Worm (Caenorhabditis elegans): ENCODE data around the gene swd-2.2.

Gene swd-2.2

DNA sequence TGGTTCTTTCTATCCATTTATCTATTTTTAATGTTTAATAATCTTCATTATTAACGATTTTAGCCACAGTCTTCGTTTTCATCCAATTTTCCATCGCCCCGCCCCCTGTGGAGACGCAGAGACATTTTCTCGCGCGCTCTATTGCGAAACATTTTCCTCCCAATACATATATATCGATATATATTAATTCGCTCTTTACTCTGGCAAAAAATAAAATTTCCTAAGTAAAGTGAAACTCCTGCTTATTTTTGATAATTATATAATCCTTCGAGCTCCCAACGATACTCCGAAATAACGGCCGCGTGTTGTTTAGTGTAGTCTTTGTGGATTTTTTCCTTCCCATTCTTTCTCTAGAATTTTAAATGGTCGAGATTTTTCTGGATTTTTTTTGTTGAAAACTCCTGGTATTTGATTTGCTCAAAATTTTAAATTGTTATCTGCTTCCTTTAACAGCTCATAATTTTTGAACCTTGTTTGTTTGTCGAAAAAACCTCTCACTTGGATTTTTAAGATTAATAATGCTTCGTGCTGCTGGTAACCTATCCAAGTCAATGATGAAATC is 45.7 kb upstream of the swd-2.2 start, which contains the start of gene sucg-1:
TSS of gene sucg-1 (plus strand) at position 512 of the 562 bp plus-strand sequence.
- TF ChIP-seq T20F7.1 (GFP tag; optimal IDR thresholded peaks at IDR 0.05), result peak; percentile 82
- no peak for TF ChIP-seq tag-97 (GFP tag; IDR thresholded peaks at IDR 0.05)

DNA sequence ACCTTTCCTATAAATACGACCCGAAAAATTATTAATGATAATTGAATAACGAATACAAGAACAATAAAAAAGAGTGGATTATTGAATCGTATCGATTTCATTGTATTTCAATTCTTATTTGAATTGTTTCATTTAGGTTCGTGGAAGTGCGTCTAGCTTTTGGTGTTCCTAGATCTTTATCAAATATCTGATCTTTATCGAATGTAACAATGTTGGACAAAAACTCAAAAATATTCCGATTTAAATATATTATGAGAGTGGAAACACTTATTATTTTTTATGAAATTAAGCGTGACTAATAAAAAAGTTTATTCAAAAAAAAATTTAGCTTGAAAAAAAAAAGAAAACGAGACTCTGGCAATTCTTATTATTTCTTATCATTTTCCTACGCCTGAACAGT is 42.3 kb upstream of the swd-2.2 start, which contains the start of the genes C50F7.9 and C50F7.3:
TSS of gene C50F7.9 (minus strand) at position 101 of the 400 bp plus-strand sequence.
TSS of gene C50F7.3 (plus strand) at position 370 of the 400 bp plus-strand sequence.
- TF ChIP-seq T26A8.4 (GFP tag; IDR thresholded peaks at IDR 0.05) (no peak), D1046.2 (GFP tag; IDR thresholded peaks at IDR 0.05) (no peak), hif-1 (tag; optimal IDR thresholded peaks at IDR 0.05) (no peak), dmd-6 (GFP tag; IDR thresholded peaks at IDR 0.05) (no peak), mep-1 (tag; optimal IDR thresholded peaks at IDR 0.05) (no peak), ZK337.2 (GFP tag; IDR thresholded peaks at IDR 0.05) (no peak), hmg-1.1 (GFP tag; IDR thresholded peaks at IDR 0.05) (no peak)

DNA sequence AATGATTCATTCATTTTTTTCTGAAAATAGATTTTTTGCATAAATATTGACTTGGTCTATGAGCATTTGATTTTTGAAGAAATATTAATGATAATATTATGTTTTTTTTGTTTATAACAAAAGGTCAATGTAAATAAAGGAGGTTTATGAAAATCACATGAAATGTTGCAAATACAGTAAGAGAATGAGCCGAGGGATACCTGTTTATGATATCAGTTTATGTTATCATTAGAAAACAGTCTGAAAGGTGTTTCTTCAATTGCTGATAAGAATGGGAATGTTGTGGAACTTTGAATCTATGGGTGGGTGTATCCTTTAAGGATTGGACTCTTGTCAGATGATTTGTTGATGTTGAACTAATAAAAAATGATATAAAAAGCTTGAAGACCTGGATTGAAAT is 40.0 kb upstream of the swd-2.2 start:
- TF ChIP-seq fos-1 (tag; optimal IDR thresholded peaks at IDR 0.05), result no peak
- no peak for TF ChIP-seq zag-1 (tag; optimal IDR thresholded peaks at IDR 0.05)
- TF ChIP-seq gei-8 (GFP tag; optimal IDR thresholded peaks at IDR 0.05), result no peak
- no peak for TF ChIP-seq nhr-76 (tag; optimal IDR thresholded peaks at IDR 0.05)
- TF ChIP-seq hlh-11 (tag; optimal IDR thresholded peaks at IDR 0.05), result no peak
- no peak for TF ChIP-seq egl-27 (tag; optimal IDR thresholded peaks at IDR 0.05)
- no peak for TF ChIP-seq daf-16 (GFP tag; optimal IDR thresholded peaks at IDR 0.05)
- TF ChIP-seq daf-16 (tag; optimal IDR thresholded peaks at IDR 0.05), result peak; percentile 93

DNA sequence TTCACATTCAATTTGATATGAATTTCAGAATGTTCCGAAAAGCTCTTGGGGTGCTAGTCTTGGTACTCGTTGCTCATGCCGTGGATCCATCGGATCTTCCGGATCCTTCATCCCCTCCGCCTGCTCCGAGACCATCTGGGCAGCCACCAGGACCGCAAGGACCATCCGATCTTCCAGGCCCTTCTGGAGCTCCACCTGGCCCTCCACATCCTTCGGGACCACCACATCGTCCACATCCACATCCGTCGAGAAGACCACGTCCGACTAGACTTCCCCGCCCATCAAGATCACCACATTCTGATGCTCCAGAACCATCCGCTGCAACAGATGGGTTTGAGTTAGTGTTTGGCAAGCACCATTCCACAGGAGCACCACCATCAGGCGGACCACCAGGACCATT is 39.6 kb upstream of the swd-2.2 start, which contains the start of gene clx-1:
TSS of gene clx-1 (plus strand) at position 30 of the 400 bp plus-strand sequence.
- TF ChIP-seq unc-62 (GFP tag; optimal IDR thresholded peaks at IDR 0.05 in 1 of 2) (no peak), unc-62 (tag; optimal IDR thresholded peaks at IDR 0.05) (no peak), set-16 (GFP tag; IDR thresholded peaks at IDR 0.05) (peak; percentile 91)

DNA sequence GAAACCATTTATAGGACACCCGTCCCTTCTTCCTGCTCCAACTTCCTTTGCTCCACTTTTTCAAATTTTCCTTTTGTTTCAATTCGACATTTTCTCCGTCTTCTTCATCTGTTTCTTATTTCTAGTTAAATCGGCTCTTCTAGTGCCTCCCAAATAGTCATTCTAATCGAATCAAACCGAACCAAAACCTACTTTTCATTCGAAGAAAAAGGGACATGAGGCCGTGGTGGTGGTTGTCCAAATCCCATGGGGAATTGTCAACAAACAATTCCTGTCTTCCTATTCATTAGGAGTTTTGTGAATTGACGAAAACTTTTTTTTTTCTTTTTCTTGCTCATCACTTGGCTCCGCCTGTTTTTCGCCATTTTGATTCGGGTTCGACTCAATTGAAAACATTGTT is 37.6 kb upstream of the swd-2.2 start:
- no peak for TF ChIP-seq dpl-1 (GFP tag; optimal IDR thresholded peaks at IDR 0.05)
- TF ChIP-seq Y48G9A.11 (GFP tag; IDR thresholded peaks at IDR 0.05), result no peak
- no peak for TF ChIP-seq daf-19 (GFP tag; conservative IDR thresholded peaks at IDR 0.05)
- TF ChIP-seq lsy-2 (tag; optimal IDR thresholded peaks at IDR 0.05), result no peak
- no peak for TF ChIP-seq mep-1 (tag; optimal IDR thresholded peaks at IDR 0.05)
- TF ChIP-seq hlh-30 (tag; optimal IDR thresholded peaks at IDR 0.05; ENCODE audit: insufficient read depth), result no peak
- no peak for TF ChIP-seq dve-1 (tag; optimal IDR thresholded peaks at IDR 0.05; ENCODE audit: insufficient read depth)
- no peak for TF ChIP-seq madf-5 (GFP tag; IDR thresholded peaks at IDR 0.05)
- no peak for TF ChIP-seq saeg-2 (GFP tag; IDR thresholded peaks at IDR 0.05)
- TF ChIP-seq pqm-1 (tag; optimal IDR thresholded peaks at IDR 0.05), result no peak
- no peak for TF ChIP-seq php-3 (GFP tag; IDR thresholded peaks at IDR 0.05)
- no peak for TF ChIP-seq aly-2 (tag; optimal IDR thresholded peaks at IDR 0.05)
- TF ChIP-seq dmd-6 (GFP tag; IDR thresholded peaks at IDR 0.05), result no peak
- TF ChIP-seq nhr-111 (GFP tag; optimal IDR thresholded peaks at IDR 0.05), result no peak
- TF ChIP-seq nhr-11 (tag; optimal IDR thresholded peaks at IDR 0.05), result no peak
- TF ChIP-seq nhr-76 (tag; optimal IDR thresholded peaks at IDR 0.05), result no peak
- TF ChIP-seq fos-1 (tag; optimal IDR thresholded peaks at IDR 0.05), result no peak
- TF ChIP-seq nhr-48 (tag; optimal IDR thresholded peaks at IDR 0.05), result no peak

Measured in whole organism, L4 larva.